Fruit fly (Drosophila melanogaster) whole organism, embryonic: Measurements from ENCODE around the gene Tsp5D.

Experiments
- Awh ChIP-seq: fragments of 200-800 bp; sonication (Bioruptor generic); IDR thresholded peaks from 2 replicates; pipeline ENCODE4, ENCODE4 v1.3.6; 2022; ENCODE audit warnings: missing biosample characterization, missing genetic modification characterization
- CG11504 ChIP-seq: fragments of 200-800 bp; sonication (Bioruptor generic); optimal IDR thresholded peaks from 3 replicates; lab custom pipeline; 2019; ENCODE audit warnings: missing biosample characterization, mild to moderate bottlenecking, missing genetic modification characterization, moderate library complexity
- CG12219 ChIP-seq: fragments of 200-800 bp; sonication (Bioruptor generic); optimal IDR thresholded peaks from 3 replicates; lab custom pipeline; 2018; ENCODE audit warnings: missing biosample characterization, mild to moderate bottlenecking, missing genetic modification characterization
- CG13894 ChIP-seq: fragments of 200-800 bp; sonication (Bioruptor generic); optimal IDR thresholded peaks from 3 replicates; lab custom pipeline; 2018; ENCODE audit warnings: missing biosample characterization, mild to moderate bottlenecking, missing genetic modification characterization, moderate library complexity
- CG14860 ChIP-seq: fragments of 200-800 bp; sonication (Bioruptor generic); IDR thresholded peaks from 3 replicates; pipeline ENCODE4 v1.3.6; 2022; ENCODE audit warnings: missing biosample characterization, missing genetic modification characterization; ENCODE audit not compliant: partially characterized antibody
- CG18262 ChIP-seq: fragments of 200-800 bp; optimal IDR thresholded peaks from 3 replicates; lab custom pipeline; 2019; ENCODE audit warnings: missing biosample characterization, mild to moderate bottlenecking, missing genetic modification characterization, moderate library complexity
- CG3163 ChIP-seq: fragments of 200-800 bp; sonication (Bioruptor generic); optimal IDR thresholded peaks from 3 replicates; lab custom pipeline; 2016; ENCODE audit warnings: missing biosample characterization, missing genetic modification characterization
- CG4707 ChIP-seq: fragments of 200-800 bp; sonication (Bioruptor generic); optimal IDR thresholded peaks from 2 replicates; lab custom pipeline; 2018; ENCODE audit warnings: missing biosample characterization, mild to moderate bottlenecking, missing genetic modification characterization, moderate library complexity
- CG4854 ChIP-seq: fragments of 200-800 bp; sonication (Bioruptor generic); optimal IDR thresholded peaks from 2 replicates; lab custom pipeline; 2016; ENCODE audit warnings: missing biosample characterization, missing genetic modification characterization, inconsistent platforms
- CG5180 ChIP-seq: fragments of 200-800 bp; sonication (Bioruptor generic); optimal IDR thresholded peaks from 3 replicates; lab custom pipeline; 2017; ENCODE audit warnings: missing biosample characterization, missing genetic modification characterization, mild to moderate bottlenecking, moderate library complexity, missing genetic modification reagents
- CG6175 ChIP-seq: fragments of 200-800 bp; sonication (Bioruptor generic); IDR thresholded peaks from 3 replicates; pipeline ENCODE4 v1.3.6; 2022; ENCODE audit warnings: missing biosample characterization, missing genetic modification characterization
- CG7745 ChIP-seq: fragments of 200-800 bp; sonication (Bioruptor generic); optimal IDR thresholded peaks from 2 replicates; lab custom pipeline; 2018; ENCODE audit warnings: missing biosample characterization, mild to moderate bottlenecking, missing genetic modification characterization, moderate library complexity
- CG7987 ChIP-seq: fragments of 200-800 bp; sonication (Bioruptor generic); optimal IDR thresholded peaks from 2 replicates; lab custom pipeline; 2018; ENCODE audit warnings: missing biosample characterization, mild to moderate bottlenecking, missing genetic modification characterization, moderate library complexity
- CG8388 ChIP-seq: fragments of 200-800 bp; sonication (Bioruptor generic); optimal IDR thresholded peaks from 2 replicates; lab custom pipeline; 2019; ENCODE audit warnings: missing biosample characterization, mild to moderate bottlenecking, missing genetic modification characterization, moderate library complexity
- CG8478 ChIP-seq: fragments of >200 bp; optimal IDR thresholded peaks from 2 replicates; lab custom pipeline; 2018
- Dll ChIP-seq: fragments of 200-800 bp; sonication (Bioruptor generic); IDR thresholded peaks from 4 replicates; pipeline ENCODE4 v1.3.6; 2022; ENCODE audit warnings: missing biosample characterization, missing genetic modification characterization; ENCODE audit not compliant: partially characterized antibody
- ERR ChIP-seq: fragments of 200-800 bp; sonication (Bioruptor generic); optimal IDR thresholded peaks from 2 replicates; lab custom pipeline; 2016; ENCODE audit warnings: missing biosample characterization, missing genetic modification characterization
- Ets65A ChIP-seq: fragments of 200-800 bp; sonication (Bioruptor generic); peaks from one replicate; lab custom pipeline; 2016; ENCODE audit warnings: missing biosample characterization, missing genetic modification characterization
- Med ChIP-seq: fragments of 200-800 bp; sonication (Bioruptor generic); peaks from one replicate; lab custom pipeline; 2016; ENCODE audit warnings: missing biosample characterization, missing genetic modification characterization, mild to moderate bottlenecking, inconsistent platforms, moderate library complexity
- Mes4 ChIP-seq: fragments of 200-800 bp; sonication (Bioruptor generic); optimal IDR thresholded peaks from 2 replicates; lab custom pipeline; 2016; ENCODE audit warnings: missing biosample characterization, missing genetic modification characterization
- Pdp1 ChIP-seq, 2 experiments: fragments of 200-800 bp; sonication (Bioruptor generic); optimal IDR thresholded peaks; 3 replicates each; lab custom pipeline; 2016; ENCODE audit warnings: missing biosample characterization in 2 of 2, missing genetic modification characterization in 2 of 2, mild to moderate bottlenecking in 1 of 2, moderate library complexity in 1 of 2
- Ptx1 ChIP-seq: fragments of 200-800 bp; sonication (Bioruptor generic); IDR thresholded peaks from 2 replicates; pipeline ENCODE4 v1.3.6; 2022; ENCODE audit warnings: missing biosample characterization, missing genetic modification characterization
- Sry-β ChIP-seq: fragments of 200-800 bp; sonication (Bioruptor generic); optimal IDR thresholded peaks from 2 replicates; lab custom pipeline; 2018; ENCODE audit warnings: missing biosample characterization, mild to moderate bottlenecking, missing genetic modification characterization, moderate library complexity
- Trl ChIP-seq, 3 experiments: fragments of >200 bp in 2 of 3; fragments of 200-800 bp in 1 of 3; sonication (Bioruptor generic) in 1 of 3; optimal IDR thresholded peaks; 2 replicates in 1 of 3; 3 replicates in 2 of 3; lab custom pipeline; 2016 to 2017; ENCODE audit warnings: missing biosample characterization in 1 of 3, missing genetic modification characterization in 1 of 3
- Usf ChIP-seq: fragments of 200-800 bp; sonication (Bioruptor generic); optimal IDR thresholded peaks from 2 replicates; lab custom pipeline; 2017; ENCODE audit warnings: missing genotype, missing biosample characterization, missing genetic modification characterization
- Vsx1 ChIP-seq: fragments of 200-800 bp; sonication (Bioruptor generic); optimal IDR thresholded peaks from 2 replicates; lab custom pipeline; 2017; ENCODE audit warnings: missing biosample characterization, mild to moderate bottlenecking, missing genetic modification characterization, missing genetic modification reagents
- az2 ChIP-seq: fragments of 200-800 bp; sonication (Bioruptor generic); optimal IDR thresholded peaks from 3 replicates; lab custom pipeline; 2016; ENCODE audit warnings: missing biosample characterization, missing genetic modification characterization
- cato ChIP-seq: fragments of 200-800 bp; sonication (Bioruptor generic); optimal IDR thresholded peaks from 2 replicates; lab custom pipeline; 2016; ENCODE audit warnings: missing biosample characterization, missing genetic modification characterization, borderline replicate concordance
- cg ChIP-seq: fragments of 200-800 bp; sonication (Bioruptor generic); optimal IDR thresholded peaks from 3 replicates; lab custom pipeline; 2019; ENCODE audit warnings: missing biosample characterization, mild to moderate bottlenecking, missing genetic modification characterization, moderate library complexity
- ci ChIP-seq: fragments of 200-800 bp; sonication (Bioruptor generic); IDR thresholded peaks from 3 replicates; pipeline ENCODE4 v1.3.6; 2022; ENCODE audit warnings: missing biosample characterization, missing genetic modification characterization
- crol ChIP-seq: fragments of 200-800 bp; sonication (Bioruptor generic); IDR thresholded peaks from 2 replicates; pipeline ENCODE4 v1.3.6; 2022; ENCODE audit warnings: missing biosample characterization, missing genetic modification characterization
- dmrt99B ChIP-seq: fragments of 200-800 bp; sonication (Bioruptor generic); optimal IDR thresholded peaks from 2 replicates; lab custom pipeline; 2018; ENCODE audit warnings: missing biosample characterization, mild to moderate bottlenecking, missing genetic modification characterization, moderate library complexity
- dpn ChIP-seq, 2 experiments: fragments of 200-800 bp; sonication (Bioruptor generic); optimal IDR thresholded peaks; 3 replicates each; lab custom pipeline; 2016; ENCODE audit warnings: missing biosample characterization in 2 of 2, missing genetic modification characterization in 2 of 2
- gem ChIP-seq: fragments of 200-800 bp; sonication (Bioruptor generic); optimal IDR thresholded peaks from 2 replicates; lab custom pipeline; 2019; ENCODE audit warnings: missing biosample characterization, mild to moderate bottlenecking, missing genetic modification characterization, moderate library complexity
- gsb ChIP-seq: fragments of 200-800 bp; sonication (Bioruptor generic); IDR thresholded peaks from 2 replicates; pipeline ENCODE4 v1.3.6; 2022; ENCODE audit warnings: missing biosample characterization, missing genetic modification characterization
- jing ChIP-seq: fragments of 200-800 bp; sonication (Bioruptor generic); optimal IDR thresholded peaks from 2 replicates; lab custom pipeline; 2018; ENCODE audit warnings: missing biosample characterization, mild to moderate bottlenecking, missing genetic modification characterization
- lov ChIP-seq, 2 experiments: fragments of 200-800 bp in 1 of 2; fragments of >200 bp in 1 of 2; sonication (Bioruptor generic) in 1 of 2; IDR thresholded peaks in 1 of 2; optimal IDR thresholded peaks in 1 of 2; 2 replicates in 1 of 2; 3 replicates in 1 of 2; pipeline versions ENCODE4 v1.3.6 to Lab custom; 2017 to 2022; ENCODE audit warnings: missing biosample characterization in 1 of 2, missing genetic modification characterization in 1 of 2
- pb ChIP-seq: fragments of 200-800 bp; sonication (Bioruptor generic); optimal IDR thresholded peaks from 3 replicates; lab custom pipeline; 2016; ENCODE audit warnings: missing biosample characterization, missing genetic modification characterization
- pita ChIP-seq: fragments of 200-800 bp; sonication (Bioruptor generic); optimal IDR thresholded peaks from 2 replicates; lab custom pipeline; 2017; ENCODE audit warnings: missing biosample characterization, mild to moderate bottlenecking, missing genetic modification characterization
- row ChIP-seq: fragments of 200-800 bp; sonication (Bioruptor generic); IDR thresholded peaks from 3 replicates; pipeline ENCODE4 v1.3.6; 2022; ENCODE audit warnings: missing biosample characterization, missing genetic modification characterization
- schlank ChIP-seq: fragments of 200-800 bp; sonication (Bioruptor generic); optimal IDR thresholded peaks from 2 replicates; lab custom pipeline; 2018; ENCODE audit warnings: missing biosample characterization, mild to moderate bottlenecking, missing genetic modification characterization
- sens ChIP-seq: fragments of 200-800 bp; sonication (Bioruptor generic); peaks from one replicate; lab custom pipeline; 2016; ENCODE audit warnings: missing biosample characterization, missing genetic modification characterization
- slou ChIP-seq: fragments of 200-800 bp; sonication (Bioruptor generic); optimal IDR thresholded peaks from 3 replicates; lab custom pipeline; 2016; ENCODE audit warnings: missing biosample characterization, missing genetic modification characterization
- ttk ChIP-seq: fragments of 200-800 bp; sonication (Bioruptor generic); IDR thresholded peaks from 2 replicates; pipeline ENCODE4 v2.1.2; 2022; ENCODE audit warnings: missing biosample characterization, missing genetic modification characterization
- wor ChIP-seq: fragments of 200-800 bp; sonication (Bioruptor generic); IDR thresholded peaks from 2 replicates; pipeline ENCODE4 v1.3.6; 2022; ENCODE audit warnings: missing biosample characterization, missing genetic modification characterization

Gene Tsp5D

DNA sequence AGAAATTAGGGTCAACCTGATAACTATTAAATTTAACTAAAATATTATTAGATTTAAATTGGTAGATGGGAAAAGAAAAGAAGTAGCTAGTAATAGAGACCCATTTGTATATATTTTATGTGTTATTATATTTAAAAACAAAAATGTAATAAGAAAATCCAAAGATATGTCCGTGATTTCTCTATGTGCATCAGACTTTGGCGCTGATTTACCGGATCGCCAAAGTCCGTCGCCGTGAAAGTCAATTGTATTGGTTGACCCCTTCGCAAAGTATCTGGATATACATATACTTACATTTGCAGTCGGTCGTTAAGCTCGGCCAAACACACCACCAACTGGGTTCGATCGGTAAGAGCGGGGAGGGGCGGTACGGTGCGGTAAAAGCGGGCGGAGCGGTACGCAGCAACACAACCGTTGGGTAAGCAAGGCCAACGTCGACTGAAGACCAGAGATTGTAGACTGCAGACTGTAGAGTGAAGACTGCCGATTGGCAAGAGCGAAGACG is 2.4 kb upstream of the Tsp5D start (continued):
- peak; percentile 71 for TF ChIP-seq gem (tag; lab: Kevin White, UChicago)
- TF ChIP-seq Ptx1 (GFP tag; lab: Robert Waterston, UW) = peak; percentile 52
- peak; percentile 28 for TF ChIP-seq az2
- TF ChIP-seq, all 482 proteins: peak for 84

DNA sequence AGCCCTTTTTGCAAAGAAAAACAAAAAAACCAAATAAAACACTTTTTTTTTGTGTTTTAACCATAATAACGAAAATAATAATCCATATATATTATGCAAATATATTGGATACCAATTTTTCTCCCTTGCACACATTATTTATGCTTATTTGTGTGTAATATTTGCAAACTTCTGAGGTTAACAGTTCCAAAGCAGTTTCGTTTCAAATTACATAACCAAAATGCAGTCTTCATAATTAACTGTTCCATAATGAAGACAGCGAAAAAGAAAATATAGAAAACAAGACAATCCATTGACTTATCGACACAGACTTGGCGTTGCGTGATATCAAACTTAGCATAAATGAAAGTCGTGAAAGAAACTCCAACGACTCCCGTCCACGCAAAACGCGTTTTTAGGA is 929 bp upstream of the Tsp5D start:
- peak in 1 of 2 experiments; percentile 52 for TF ChIP-seq Pdp1 (GFP tag; optimal IDR thresholded peaks at IDR 0.05; lab: Kevin White, UChicago)
- TF ChIP-seq CG12219 (GFP tag; lab: Kevin White, UChicago) = no peak
- TF ChIP-seq Vsx1 (GFP tag; lab: Kevin White, UChicago) = no peak
- TF ChIP-seq, all 482 proteins: peak for 1

DNA sequence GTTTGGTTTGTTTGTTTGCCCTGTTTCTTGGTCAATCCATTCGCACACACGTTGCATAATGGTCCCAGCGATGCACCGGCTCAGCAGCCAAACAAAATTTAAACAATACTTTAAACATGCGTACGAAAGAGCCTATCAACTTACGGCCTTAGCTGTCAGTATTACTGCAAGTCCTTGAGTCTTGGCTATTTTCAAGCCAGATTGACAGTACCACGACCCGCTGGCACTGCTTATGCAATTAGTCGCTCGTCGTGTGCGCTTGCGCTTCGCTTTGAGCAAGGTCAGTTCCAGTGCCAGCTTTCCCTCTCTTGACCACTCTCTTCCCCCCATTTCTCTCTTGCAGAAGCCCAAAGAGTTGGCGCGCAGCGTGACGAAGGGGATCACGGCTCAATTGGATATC is 5.9 kb downstream of the Tsp5D start:
- TF ChIP-seq Usf (GFP tag; lab: Kevin White, UChicago) (no peak), CG8388 (GFP tag; lab: Kevin White, UChicago) (no peak), CG18262 (no peak), slou (no peak), ci (GFP tag; lab: Robert Waterston, UW) (0 out of 3 replicates have a peak, but pooled peaks have one; percentile 49), row (GFP tag; lab: Robert Waterston, UW) (peak; percentile 26; the same call in 1 of the 3 replicates), wor (GFP tag; lab: Robert Waterston, UW) (no peak), CG7745 (no peak), CG7987 (no peak), ttk (no peak), pita (GFP tag; lab: Kevin White, UChicago) (no peak), Dll (GFP tag; lab: Robert Waterston, UW) (0 out of 4 replicates have a peak, but pooled peaks have one; percentile 22), CG4707 (no peak), gsb (no peak), dpn (GFP tag; optimal IDR thresholded peaks at IDR 0.05; lab: Kevin White, UChicago) (no peak), Ptx1 (GFP tag; lab: Robert Waterston, UW) (no peak), lov (optimal IDR thresholded peaks at IDR 0.05; lab: Kevin White, UChicago) (no peak), lov (GFP tag; IDR thresholded peaks at IDR 0.05; lab: Robert Waterston, UW) (no peak), CG14860 (GFP tag; lab: Robert Waterston, UW) (no peak), sens (no peak), cg (no peak), CG3163 (peak; percentile 59), pb (no peak), schlank (tag; lab: Kevin White, UChicago) (no peak), Pdp1 (GFP tag; optimal IDR thresholded peaks at IDR 0.05; lab: Kevin White, UChicago) (peak in 1 of 2 experiments; percentile 90), CG13894 (tag; lab: Kevin White, UChicago) (no peak), Awh (GFP tag; lab: Robert Waterston, UW) (no peak), Med (GFP tag; lab: Kevin White, UChicago) (peak; percentile 6), CG4854 (no peak), ERR (no peak), Trl (optimal IDR thresholded peaks at IDR 0.05; lab: Kevin White, UChicago) (peak in 1 of 2 experiments; percentile 47), Trl (GFP tag; optimal IDR thresholded peaks at IDR 0.05; lab: Kevin White, UChicago) (no peak), cato (GFP tag; lab: Kevin White, UChicago) (no peak), dmrt99B (tag; lab: Kevin White, UChicago) (peak; percentile 5), Ets65A (peak; percentile 37), Sry-β (peak; percentile 84), CG5180 (GFP tag; lab: Kevin White, UChicago) (peak; percentile 3), CG8478 (lab: Kevin White, UChicago) (no peak), crol (0 out of 2 replicates have a peak, but pooled peaks have one; percentile 31), Mes4 (GFP tag; lab: Kevin White, UChicago) (no peak), CG6175 (GFP tag; lab: Robert Waterston, UW) (no peak), jing (GFP tag; lab: Kevin White, UChicago) (no peak), CG11504 (tag; lab: Kevin White, UChicago) (peak; percentile 49), gem (tag; lab: Kevin White, UChicago) (no peak)
